Fruit fly (Drosophila melanogaster): ENCODE measurements around the gene mRpL2.

The mRpL2 gene

dm6 chr3L:11107432-11107831 lies 13.2 kb upstream of the mRpL2 start, which contains the start of gene CG32073 (continued):
- TF ChIP-seq ato (GFP tag; IDR thresholded peaks at IDR 0.05; ENCODE audit: partially characterized antibody) (no peak), CG17612 (GFP tag; IDR thresholded peaks at IDR 0.05) (no peak), HLHmδ (GFP tag; optimal IDR thresholded peaks at IDR 0.05) (no peak), CG17912 (GFP tag; optimal IDR thresholded peaks at IDR 0.05) (no peak), CG8281 (tag; optimal IDR thresholded peaks at IDR 0.05) (no peak), lov (optimal IDR thresholded peaks at IDR 0.05) (no peak), lov (GFP tag; IDR thresholded peaks at IDR 0.05) (no peak), fd64A (GFP tag; optimal IDR thresholded peaks at IDR 0.05) (no peak), Deaf1 (tag; optimal IDR thresholded peaks at IDR 0.05) (no peak), gce (GFP tag; IDR thresholded peaks at IDR 0.05) (no peak), ham (GFP tag; IDR thresholded peaks at IDR 0.05) (no peak), emc (GFP tag; optimal IDR thresholded peaks at IDR 0.05) (no peak), cad (GFP tag; optimal IDR thresholded peaks at IDR 0.05) (no peak), CG1832 (GFP tag; optimal IDR thresholded peaks at IDR 0.05) (no peak), CG6654 (GFP tag; optimal IDR thresholded peaks at IDR 0.05) (no peak), CG15479 (GFP tag; optimal IDR thresholded peaks at IDR 0.05) (no peak), h (optimal IDR thresholded peaks at IDR 0.05) (no peak), Sry-β (GFP tag; optimal IDR thresholded peaks at IDR 0.05) (peak; percentile 16), Sox100B (GFP tag; optimal IDR thresholded peaks at IDR 0.05) (peak; percentile 66), CG7963 (GFP tag; IDR thresholded peaks at IDR 0.05; ENCODE audit: partially characterized antibody) (no peak), toy (GFP tag; IDR thresholded peaks at IDR 0.05) (no peak), dati (GFP tag; IDR thresholded peaks at IDR 0.05) (no peak), wdn (GFP tag; IDR thresholded peaks at IDR 0.05) (no peak), CG11247 (GFP tag; IDR thresholded peaks at IDR 0.05) (no peak), CG17829 (tag; optimal IDR thresholded peaks at IDR 0.05) (no peak), Oaz (GFP tag; IDR thresholded peaks at IDR 0.05) (no peak), sd (tag; optimal IDR thresholded peaks at IDR 0.05) (no peak), hbn (GFP tag; IDR thresholded peaks at IDR 0.05; ENCODE audit: partially characterized antibody) (no peak), B-H1 (GFP tag; IDR thresholded peaks at IDR 0.05) (no peak), CG1792 (GFP tag; optimal IDR thresholded peaks at IDR 0.05) (peak; percentile 52), CG10543 (GFP tag; optimal IDR thresholded peaks at IDR 0.05) (peak; percentile 40), CG3065 (GFP tag; optimal IDR thresholded peaks at IDR 0.05) (no peak), lilli (GFP tag; optimal IDR thresholded peaks at IDR 0.05) (no peak), CG12659 (GFP tag; optimal IDR thresholded peaks at IDR 0.05) (no peak), dan (GFP tag; IDR thresholded peaks at IDR 0.05) (no peak), CG30403 (GFP tag; optimal IDR thresholded peaks at IDR 0.05) (no peak), cg (GFP tag; optimal IDR thresholded peaks at IDR 0.05) (no peak), CG2199 (GFP tag; IDR thresholded peaks at IDR 0.05) (no peak), Fer2 (tag; optimal IDR thresholded peaks at IDR 0.05) (no peak), sob (GFP tag; IDR thresholded peaks at IDR 0.05) (peak; percentile 40; the same call in 1 of the 2 replicates), Neu2 (GFP tag; optimal IDR thresholded peaks at IDR 0.05; ENCODE audit: borderline replicate concordance) (no peak), E2f1 (GFP tag; IDR thresholded peaks at IDR 0.05) (no peak), kay (GFP tag; optimal IDR thresholded peaks at IDR 0.05) (no peak), eyg (GFP tag; optimal IDR thresholded peaks at IDR 0.05) (no peak), Asciz (GFP tag; optimal IDR thresholded peaks at IDR 0.05) (peak; percentile 23), row (GFP tag; IDR thresholded peaks at IDR 0.05) (no peak), ab (GFP tag; optimal IDR thresholded peaks at IDR 0.05) (no peak), ERR (GFP tag; optimal IDR thresholded peaks at IDR 0.05) (no peak), CG11695 (GFP tag; IDR thresholded peaks at IDR 0.05) (0 out of 3 replicates have a peak, but pooled peaks have one; percentile 20), chif (GFP tag; optimal IDR thresholded peaks at IDR 0.05) (no peak), BEAF-32 (GFP tag; optimal IDR thresholded peaks at IDR 0.05) (no peak), Blimp-1 (GFP tag; optimal IDR thresholded peaks at IDR 0.05) (no peak), pb (GFP tag; optimal IDR thresholded peaks at IDR 0.05) (no peak)

Data from whole organism, embryonic.